Fruit fly (Drosophila melanogaster) whole organism, embryonic: ENCODE data around the gene Cln7.

Experiments
- CG10979 ChIP-seq: fragments of 200-800 bp; sonication (Bioruptor generic); optimal IDR thresholded peaks from 2 replicates; lab custom pipeline; 2018; ENCODE audit warnings: missing biosample characterization, mild to moderate bottlenecking, missing genetic modification characterization, moderate library complexity
- CG11398 ChIP-seq: fragments of 200-800 bp; sonication (Bioruptor generic); optimal IDR thresholded peaks from 2 replicates; lab custom pipeline; 2016; ENCODE audit warnings: missing biosample characterization, missing genetic modification characterization
- CG12104 ChIP-seq: fragments of 200-800 bp; sonication (Bioruptor generic); optimal IDR thresholded peaks from 3 replicates; lab custom pipeline; 2016; ENCODE audit warnings: missing biosample characterization, missing genetic modification characterization
- CG12744 ChIP-seq: fragments of 200-800 bp; sonication (Bioruptor generic); optimal IDR thresholded peaks from 2 replicates; lab custom pipeline; 2016; ENCODE audit warnings: missing biosample characterization, missing genetic modification characterization
- CG13287 ChIP-seq: fragments of 200-800 bp; sonication (Bioruptor generic); IDR thresholded peaks from 2 replicates; pipeline ENCODE4 v1.3.6; 2022; ENCODE audit warnings: missing biosample characterization, missing genetic modification characterization; ENCODE audit not compliant: partially characterized antibody
- CG1602 ChIP-seq: fragments of 200-800 bp; sonication (Bioruptor generic); optimal IDR thresholded peaks from 3 replicates; lab custom pipeline; 2016; ENCODE audit warnings: missing biosample characterization, missing genetic modification characterization
- CG1647 ChIP-seq: fragments of 200-800 bp; sonication (Bioruptor generic); optimal IDR thresholded peaks from 3 replicates; lab custom pipeline; 2016; ENCODE audit warnings: missing biosample characterization, missing genetic modification characterization
- CG16779 ChIP-seq: fragments of 200-800 bp; sonication (Bioruptor generic); IDR thresholded peaks from 2 replicates; pipeline ENCODE4 v1.3.6; 2022; ENCODE audit warnings: missing biosample characterization, missing genetic modification characterization
- CG18599 ChIP-seq: fragments of 200-800 bp; sonication (Bioruptor generic); optimal IDR thresholded peaks from 3 replicates; lab custom pipeline; 2017; ENCODE audit warnings: missing biosample characterization, missing genetic modification characterization, mild to moderate bottlenecking, moderate library complexity, missing genetic modification reagents
- CG2875 ChIP-seq: fragments of 200-800 bp; sonication (Bioruptor generic); optimal IDR thresholded peaks from 2 replicates; lab custom pipeline; 2017; ENCODE audit warnings: missing biosample characterization, mild to moderate bottlenecking, missing genetic modification characterization, missing genetic modification reagents
- CG30020 ChIP-seq: fragments of 200-800 bp; optimal IDR thresholded peaks from 2 replicates; lab custom pipeline; 2019; ENCODE audit warnings: missing biosample characterization, mild to moderate bottlenecking, missing genetic modification characterization, moderate library complexity
- CG3407 ChIP-seq: fragments of 200-800 bp; sonication (Bioruptor generic); optimal IDR thresholded peaks from 2 replicates; lab custom pipeline; 2018; ENCODE audit warnings: missing biosample characterization, mild to moderate bottlenecking, missing genetic modification characterization
- CG4360 ChIP-seq: fragments of 200-800 bp; sonication (Bioruptor generic); IDR thresholded peaks from 2 replicates; pipeline ENCODE4 v1.3.6; 2022; ENCODE audit warnings: missing biosample characterization, missing genetic modification characterization
- CG7372 ChIP-seq: fragments of 200-800 bp; sonication (Bioruptor generic); IDR thresholded peaks from 2 replicates; pipeline ENCODE4 v1.3.6; 2022; ENCODE audit warnings: missing biosample characterization, missing genetic modification characterization
- CHES-1-like ChIP-seq: fragments of 200-800 bp; sonication (Bioruptor generic); optimal IDR thresholded peaks from 2 replicates; lab custom pipeline; 2016; ENCODE audit warnings: missing biosample characterization, missing genetic modification characterization
- CkIIα-i1 ChIP-seq: fragments of 200-800 bp; sonication (Bioruptor generic); IDR thresholded peaks from 2 replicates; pipeline ENCODE4 v1.3.6; 2022; ENCODE audit warnings: missing biosample characterization, missing genetic modification characterization
- CrebB ChIP-seq: fragments of 200-800 bp; sonication (Bioruptor generic); optimal IDR thresholded peaks from 3 replicates; lab custom pipeline; 2018; ENCODE audit warnings: missing biosample characterization, mild to moderate bottlenecking, missing genetic modification characterization
- Deaf1 ChIP-seq: fragments of 200-800 bp; optimal IDR thresholded peaks from 3 replicates; lab custom pipeline; 2019; ENCODE audit warnings: missing biosample characterization, mild to moderate bottlenecking, missing genetic modification characterization, moderate library complexity
- Dll ChIP-seq: fragments of 200-800 bp; sonication (Bioruptor generic); IDR thresholded peaks from 4 replicates; pipeline ENCODE4 v1.3.6; 2022; ENCODE audit warnings: missing biosample characterization, missing genetic modification characterization; ENCODE audit not compliant: partially characterized antibody
- Ets97D ChIP-seq: fragments of 200-800 bp; sonication (Bioruptor generic); optimal IDR thresholded peaks from 3 replicates; lab custom pipeline; 2016; ENCODE audit warnings: missing biosample characterization, missing genetic modification characterization
- Hand ChIP-seq: fragments of 200-800 bp; sonication (Bioruptor generic); optimal IDR thresholded peaks from 2 replicates; lab custom pipeline; 2017; ENCODE audit warnings: mild to moderate bottlenecking, missing biosample characterization, missing genetic modification reagents, missing genetic modification characterization
- Hmx ChIP-seq: fragments of 200-800 bp; sonication (Bioruptor generic); optimal IDR thresholded peaks from 2 replicates; lab custom pipeline; 2016; ENCODE audit warnings: missing biosample characterization, missing genetic modification characterization
- Myb ChIP-seq: fragments of 200-800 bp; sonication (Bioruptor generic); optimal IDR thresholded peaks from 2 replicates; lab custom pipeline; 2016; ENCODE audit warnings: missing biosample characterization, missing genetic modification characterization
- NC2β ChIP-seq: fragments of 200-800 bp; sonication (Bioruptor generic); optimal IDR thresholded peaks from 2 replicates; lab custom pipeline; 2016; ENCODE audit warnings: missing biosample characterization, missing genetic modification characterization
- Ptx1 ChIP-seq: fragments of 200-800 bp; sonication (Bioruptor generic); IDR thresholded peaks from 2 replicates; pipeline ENCODE4 v1.3.6; 2022; ENCODE audit warnings: missing biosample characterization, missing genetic modification characterization
- Rx ChIP-seq: fragments of 200-800 bp; sonication (Bioruptor generic); IDR thresholded peaks from 2 replicates; pipeline ENCODE4 v1.3.6; 2022; ENCODE audit warnings: missing biosample characterization, missing genetic modification characterization
- Side ChIP-seq: fragments of 200-800 bp; sonication (Bioruptor generic); optimal IDR thresholded peaks from 2 replicates; lab custom pipeline; 2016; ENCODE audit warnings: missing biosample characterization, missing genetic modification characterization
- Ssrp ChIP-seq: fragments of 200-800 bp; sonication (Bioruptor generic); optimal IDR thresholded peaks from 2 replicates; lab custom pipeline; 2018; ENCODE audit warnings: missing biosample characterization, mild to moderate bottlenecking, missing genetic modification characterization, moderate library complexity
- Xrp1 ChIP-seq: fragments of 200-800 bp; sonication (Bioruptor generic); IDR thresholded peaks from 2 replicates; pipeline ENCODE4 v1.3.6; 2022; ENCODE audit warnings: missing biosample characterization, missing genetic modification characterization
- al ChIP-seq: fragments of 200-800 bp; sonication (Bioruptor generic); IDR thresholded peaks from 2 replicates; pipeline ENCODE4 v1.3.6; 2022; ENCODE audit warnings: missing biosample characterization, missing genetic modification characterization
- ara ChIP-seq: fragments of 200-800 bp; sonication (Bioruptor generic); IDR thresholded peaks from 2 replicates; pipeline ENCODE4 v1.3.6; 2022; ENCODE audit warnings: missing biosample characterization, missing genetic modification characterization
- ato ChIP-seq: fragments of 200-800 bp; sonication (Bioruptor generic); IDR thresholded peaks from 2 replicates; pipeline ENCODE4 v1.3.6; 2022; ENCODE audit warnings: missing biosample characterization, missing genetic modification characterization; ENCODE audit not compliant: partially characterized antibody
- cato ChIP-seq: fragments of 200-800 bp; sonication (Bioruptor generic); optimal IDR thresholded peaks from 2 replicates; lab custom pipeline; 2016; ENCODE audit warnings: missing biosample characterization, missing genetic modification characterization, borderline replicate concordance
- chif ChIP-seq, 2 experiments: fragments of 200-800 bp; sonication (Bioruptor generic); optimal IDR thresholded peaks; 3 replicates each; lab custom pipeline; 2016; ENCODE audit warnings: missing biosample characterization in 2 of 2, missing genetic modification characterization in 2 of 2
- chinmo ChIP-seq: fragments of 200-800 bp; sonication (Bioruptor generic); IDR thresholded peaks from 4 replicates; pipeline ENCODE4 v1.3.6; 2022; ENCODE audit warnings: missing biosample characterization, missing genetic modification characterization; ENCODE audit not compliant: partially characterized antibody
- cwo ChIP-seq: fragments of 200-800 bp; sonication (Bioruptor generic); optimal IDR thresholded peaks from 3 replicates; lab custom pipeline; 2017; ENCODE audit warnings: missing biosample characterization, missing genetic modification characterization, mild to moderate bottlenecking, moderate library complexity, missing genetic modification reagents
- dm ChIP-seq: fragments of 200-800 bp; sonication (Bioruptor generic); optimal IDR thresholded peaks from 3 replicates; lab custom pipeline; 2016; ENCODE audit warnings: missing biosample characterization, missing genetic modification characterization
- ewg ChIP-seq: fragments of 200-800 bp; sonication (Bioruptor generic); optimal IDR thresholded peaks from 3 replicates; lab custom pipeline; 2017; ENCODE audit warnings: mild to moderate bottlenecking, missing biosample characterization, missing genetic modification reagents, missing genetic modification characterization
- exex ChIP-seq: fragments of 200-800 bp; sonication (Bioruptor generic); optimal IDR thresholded peaks from 4 replicates; lab custom pipeline; 2018; ENCODE audit warnings: missing biosample characterization, mild to moderate bottlenecking, missing genetic modification characterization, moderate library complexity
- ham ChIP-seq: fragments of 200-800 bp; sonication (Bioruptor generic); IDR thresholded peaks from 2 replicates; pipeline ENCODE4 v1.3.6; 2022; ENCODE audit warnings: missing biosample characterization, missing genetic modification characterization
- jigr1 ChIP-seq: fragments of 200-800 bp; sonication (Bioruptor generic); IDR thresholded peaks from 3 replicates; pipeline ENCODE4 v1.3.6; 2022; ENCODE audit warnings: missing biosample characterization, missing genetic modification characterization
- kah ChIP-seq: fragments of 200-800 bp; sonication (Bioruptor generic); optimal IDR thresholded peaks from 2 replicates; lab custom pipeline; 2018; ENCODE audit warnings: missing biosample characterization, mild to moderate bottlenecking, missing genetic modification characterization
- ken ChIP-seq: fragments of 200-800 bp; sonication (Bioruptor generic); IDR thresholded peaks from 3 replicates; pipeline ENCODE4 v1.3.6; 2022; ENCODE audit warnings: missing biosample characterization, missing genetic modification characterization
- lbe ChIP-seq: fragments of 200-800 bp; sonication (Bioruptor generic); optimal IDR thresholded peaks from 2 replicates; lab custom pipeline; 2016; ENCODE audit warnings: missing biosample characterization, mild to moderate bottlenecking, missing genetic modification characterization
- pho ChIP-seq: fragments of 200-800 bp; sonication (Bioruptor generic); optimal IDR thresholded peaks from 2 replicates; lab custom pipeline; 2016; ENCODE audit warnings: missing biosample characterization, missing genetic modification characterization
- pzg ChIP-seq: fragments of 200-800 bp; sonication (Bioruptor generic); optimal IDR thresholded peaks from 3 replicates; lab custom pipeline; 2018; ENCODE audit warnings: missing biosample characterization, mild to moderate bottlenecking, missing genetic modification characterization, moderate library complexity
- seq ChIP-seq: fragments of 200-800 bp; sonication (Bioruptor generic); IDR thresholded peaks from 2 replicates; pipeline ENCODE4 v1.3.6; 2022; ENCODE audit warnings: missing biosample characterization, missing genetic modification characterization
- sisA ChIP-seq: fragments of 200-800 bp; sonication (Bioruptor generic); IDR thresholded peaks from 2 replicates; pipeline ENCODE4 v1.3.6; 2022; ENCODE audit warnings: missing biosample characterization, missing genetic modification characterization
- twi ChIP-seq: fragments of 200-800 bp; optimal IDR thresholded peaks from 2 replicates; lab custom pipeline; 2019; ENCODE audit warnings: missing biosample characterization, mild to moderate bottlenecking, missing genetic modification characterization, moderate library complexity
- vfl ChIP-seq: fragments of 200-800 bp; sonication (Bioruptor generic); optimal IDR thresholded peaks from 2 replicates; lab custom pipeline; 2016; ENCODE audit warnings: missing biosample characterization, missing genetic modification characterization
- vvl ChIP-seq: fragments of 200-800 bp; sonication (Bioruptor generic); IDR thresholded peaks from 2 replicates; pipeline ENCODE4 v1.3.6; 2022; ENCODE audit warnings: missing biosample characterization, missing genetic modification characterization

Cln7 gene

DNA sequence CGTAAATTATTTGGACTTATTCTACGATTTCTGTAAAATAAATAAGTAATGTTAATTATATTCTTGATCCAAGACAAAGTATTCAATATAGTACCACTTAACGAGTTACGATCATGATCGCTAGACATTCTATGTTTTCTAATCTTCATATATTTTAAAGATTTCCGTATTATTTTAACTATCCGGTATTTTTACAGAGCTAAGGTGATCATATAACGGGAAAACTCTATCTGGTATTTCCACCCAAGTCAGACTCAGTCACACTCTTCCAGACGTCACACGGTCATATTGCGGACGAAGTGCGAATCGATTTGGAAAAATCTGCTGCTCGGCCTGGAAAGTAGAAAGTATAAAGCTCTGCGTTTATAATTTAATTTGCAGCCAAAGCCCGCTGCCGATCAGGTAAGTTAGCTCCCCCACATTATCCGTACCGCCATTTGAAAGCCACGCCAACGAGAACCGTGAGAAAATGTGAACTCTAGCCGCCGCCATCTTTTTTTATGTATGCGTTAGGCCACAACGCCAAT, 5.7 kb downstream of the Cln7 start, which contains the start of the genes lark and eco (continued):
- no peak for TF ChIP-seq ato (GFP tag; lab: Robert Waterston, UW)
- no peak for TF ChIP-seq Hmx (GFP tag; lab: Kevin White, UChicago)
- TF ChIP-seq CG30020: peak; percentile 30
- no peak for TF ChIP-seq Myb (GFP tag; lab: Kevin White, UChicago)
- no peak for TF ChIP-seq CG4360 (GFP tag; lab: Robert Waterston, UW)
- no peak for TF ChIP-seq lbe (GFP tag; lab: Kevin White, UChicago)
- TF ChIP-seq Hand (GFP tag; lab: Kevin White, UChicago): no peak
- TF ChIP-seq Deaf1 (tag; lab: Kevin White, UChicago): no peak
- TF ChIP-seq Xrp1 (GFP tag; lab: Robert Waterston, UW): no peak
- TF ChIP-seq CG12744 (GFP tag; lab: Kevin White, UChicago): no peak
- peak; percentile 25; the same call in 1 of the 2 replicates for TF ChIP-seq CG13287 (GFP tag; lab: Robert Waterston, UW)
- no peak for TF ChIP-seq Ssrp
- TF ChIP-seq CG3407: no peak
- no peak for TF ChIP-seq al (GFP tag; lab: Robert Waterston, UW)
- no peak for TF ChIP-seq CG11398
- TF ChIP-seq twi (tag; lab: Kevin White, UChicago): no peak
- TF ChIP-seq CG18599 (GFP tag; lab: Kevin White, UChicago): no peak
- TF ChIP-seq CG10979: no peak
- no peak for TF ChIP-seq CG2875 (GFP tag; lab: Kevin White, UChicago)
- TF ChIP-seq vfl (GFP tag; lab: Kevin White, UChicago): no peak
- TF ChIP-seq sisA (GFP tag; lab: Robert Waterston, UW): no peak
- no peak for TF ChIP-seq CG1602
- TF ChIP-seq chif (GFP tag; optimal IDR thresholded peaks at IDR 0.05; lab: Kevin White, UChicago): no peak
- TF ChIP-seq Side: no peak
- TF ChIP-seq CG12104 (GFP tag; lab: Kevin White, UChicago): no peak
- no peak for TF ChIP-seq Ptx1
- no peak for TF ChIP-seq CG1647 (GFP tag; lab: Kevin White, UChicago)
- TF ChIP-seq ara (GFP tag; lab: Robert Waterston, UW): no peak
- TF ChIP-seq CG16779 (GFP tag; lab: Robert Waterston, UW): no peak
- TF ChIP-seq pzg (GFP tag; lab: Kevin White, UChicago): peak; percentile 79
- no peak for TF ChIP-seq CrebB (tag; lab: Kevin White, UChicago)
- TF ChIP-seq CHES-1-like (GFP tag; lab: Kevin White, UChicago): no peak
- TF ChIP-seq cato (GFP tag; lab: Kevin White, UChicago): no peak
- TF ChIP-seq NC2β (GFP tag; lab: Kevin White, UChicago): peak; percentile 4
- no peak for TF ChIP-seq kah (GFP tag; lab: Kevin White, UChicago)
- no peak for TF ChIP-seq seq (GFP tag; lab: Robert Waterston, UW)
- TF ChIP-seq cwo: no peak
- 0 out of 2 replicates have a peak, but pooled peaks have one; percentile 10 for TF ChIP-seq vvl
- no peak for TF ChIP-seq ken (GFP tag; lab: Robert Waterston, UW)
- TF ChIP-seq pho (GFP tag; lab: Kevin White, UChicago): no peak
- no peak for TF ChIP-seq CG7372 (GFP tag; lab: Robert Waterston, UW)
- no peak for TF ChIP-seq Rx (GFP tag; lab: Robert Waterston, UW)
- peak; percentile 44 for TF ChIP-seq Ets97D (GFP tag; lab: Kevin White, UChicago)
- no peak for TF ChIP-seq ham
- no peak for TF ChIP-seq Dll (GFP tag; lab: Robert Waterston, UW)
- TF ChIP-seq exex (tag; lab: Kevin White, UChicago): no peak
- TF ChIP-seq ewg (GFP tag; lab: Kevin White, UChicago): no peak
- no peak for TF ChIP-seq chinmo
- no peak; the same call in 2 of the 3 replicates for TF ChIP-seq jigr1 (GFP tag; lab: Robert Waterston, UW)
- TF ChIP-seq CkIIα-i1 (GFP tag; lab: Robert Waterston, UW): no peak
- no peak for TF ChIP-seq dm (GFP tag; lab: Kevin White, UChicago)
